Worm (Caenorhabditis elegans) whole organism, L4 larva: ENCODE data around the gene F35D2.3.

Experiments
- ZK337.2 ChIP-seq: fragments of 200-800 bp; sonication (Bioruptor generic); IDR thresholded peaks from 2 replicates; pipeline ENCODE4 v1.3.6; 2022; ENCODE audit warnings: missing genetic modification reagents, missing genetic modification characterization, missing compliant biosample characterization
- ama-1 ChIP-seq: fragments of 150-350 bp; optimal IDR thresholded peaks from 2 replicates; lab custom pipeline; 2014; ENCODE audit warnings: inconsistent platforms, mixed read lengths
- egl-27 ChIP-seq: sonication (generic microtip); optimal IDR thresholded peaks from 3 replicates; lab custom pipeline; 2017; ENCODE audit warnings: missing biosample characterization, missing genetic modification reagents, missing genetic modification characterization
- fos-1 ChIP-seq: fragments of 150-350 bp; optimal IDR thresholded peaks from 2 replicates; lab custom pipeline; 2014; ENCODE audit warnings: missing biosample characterization, missing genetic modification characterization

DNA sequence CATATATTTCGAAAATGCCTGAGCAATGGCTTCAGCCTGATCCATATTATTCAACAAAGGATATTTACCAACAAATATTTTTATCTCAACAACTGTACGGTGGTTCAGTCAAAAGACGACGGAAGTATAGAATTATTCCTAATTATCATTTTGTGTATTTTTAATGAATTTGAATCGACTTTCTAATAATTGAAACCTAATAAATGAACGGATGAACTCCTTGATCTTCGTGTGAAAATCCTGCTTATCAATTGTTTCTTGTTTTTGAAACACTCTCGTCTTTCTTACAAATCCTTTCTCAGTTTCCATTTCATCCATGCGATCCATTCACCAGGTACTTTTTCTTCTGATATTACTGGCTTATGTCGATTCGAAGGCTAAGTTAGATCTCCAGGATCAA lies 5.2 kb downstream of the F35D2.3 start, which contains the start of gene F35D2.1:
- TF ChIP-seq fos-1 (tag; lab: Kevin White, UChicago) (no peak), ZK337.2 (GFP tag; lab: Robert Waterston, UW) (no peak), ama-1 (lab: Kevin White, UChicago) (no peak), egl-27 (no peak)
